Fruit fly (Drosophila melanogaster) whole organism, prepupa: ENCODE measurements around the gene CG8043.

ENCODE experiments used
- CG10631 ChIP-seq: fragments of 200-800 bp; sonication (Bioruptor generic); optimal IDR thresholded peaks from 2 replicates; lab custom pipeline; 2016; ENCODE audit warnings: missing biosample characterization, missing genetic modification characterization
- CG10669 ChIP-seq: fragments of 200-800 bp; sonication (Bioruptor generic); optimal IDR thresholded peaks from 3 replicates; lab custom pipeline; 2018; ENCODE audit warnings: missing biosample characterization, mild to moderate bottlenecking, missing genetic modification characterization, moderate library complexity
- CG11762 ChIP-seq: fragments of 200-800 bp; sonication (Bioruptor generic); optimal IDR thresholded peaks from 3 replicates; lab custom pipeline; 2016; ENCODE audit warnings: missing biosample characterization, missing genetic modification characterization; ENCODE audit not compliant: insufficient read depth
- CG11902 ChIP-seq: fragments of 200-800 bp; sonication (Bioruptor generic); optimal IDR thresholded peaks from 3 replicates; lab custom pipeline; 2016; ENCODE audit warnings: missing biosample characterization, missing genetic modification characterization
- CG15336 ChIP-seq: fragments of 200-800 bp; sonication (Bioruptor generic); IDR thresholded peaks from 2 replicates; pipeline ENCODE4 v1.3.6; 2022; ENCODE audit warnings: missing biosample characterization, missing genetic modification characterization
- CG1621 ChIP-seq: fragments of 200-800 bp; sonication (Bioruptor generic); optimal IDR thresholded peaks from 3 replicates; lab custom pipeline; 2018; ENCODE audit warnings: missing biosample characterization, mild to moderate bottlenecking, missing genetic modification characterization
- CG16779 ChIP-seq: fragments of 200-800 bp; sonication (Bioruptor generic); optimal IDR thresholded peaks from 3 replicates; lab custom pipeline; 2017; ENCODE audit warnings: missing biosample characterization, mild to moderate bottlenecking, missing genetic modification characterization
- CG3032 ChIP-seq: fragments of 200-800 bp; optimal IDR thresholded peaks from 2 replicates; lab custom pipeline; 2019; ENCODE audit warnings: missing biosample characterization, mild to moderate bottlenecking, missing genetic modification characterization, moderate library complexity
- CG32006 ChIP-seq: fragments of 200-800 bp; sonication (Bioruptor generic); optimal IDR thresholded peaks from 3 replicates; lab custom pipeline; 2017; ENCODE audit warnings: missing biosample characterization, mild to moderate bottlenecking, missing genetic modification characterization
- CG34406 ChIP-seq: fragments of 200-800 bp; sonication (Bioruptor generic); optimal IDR thresholded peaks from 3 replicates; lab custom pipeline; 2016; ENCODE audit warnings: missing biosample characterization, missing genetic modification characterization
- CG4318 ChIP-seq: fragments of 200-800 bp; sonication (Bioruptor generic); optimal IDR thresholded peaks from 3 replicates; lab custom pipeline; 2017; ENCODE audit warnings: missing biosample characterization, mild to moderate bottlenecking, missing genetic modification characterization
- CG6163 ChIP-seq: fragments of 200-800 bp; sonication (Bioruptor generic); IDR thresholded peaks from 3 replicates; pipeline ENCODE4 v1.3.6; 2022; ENCODE audit warnings: missing biosample characterization, missing genetic modification characterization
- CG6276 ChIP-seq: fragments of 200-800 bp; sonication (Bioruptor generic); optimal IDR thresholded peaks from 2 replicates; lab custom pipeline; 2017; ENCODE audit warnings: missing biosample characterization, mild to moderate bottlenecking, missing genetic modification characterization
- CG8119 ChIP-seq: fragments of 200-800 bp; sonication (Bioruptor generic); IDR thresholded peaks from 3 replicates; pipeline ENCODE4 v1.3.6; 2022; ENCODE audit warnings: missing biosample characterization, missing genetic modification characterization
- CG9139 ChIP-seq: fragments of 200-800 bp; sonication (Bioruptor generic); optimal IDR thresholded peaks from 3 replicates; lab custom pipeline; 2017; ENCODE audit warnings: missing biosample characterization, mild to moderate bottlenecking, missing genetic modification characterization
- Eip75B ChIP-seq: fragments of 200-800 bp; sonication (Bioruptor generic); optimal IDR thresholded peaks from 3 replicates; lab custom pipeline; 2016; ENCODE audit warnings: missing biosample characterization, missing genetic modification characterization
- Ets21C ChIP-seq: fragments of 200-800 bp; sonication (Bioruptor generic); optimal IDR thresholded peaks from 3 replicates; lab custom pipeline; 2016; ENCODE audit warnings: missing biosample characterization, missing genetic modification characterization
- Ets96B ChIP-seq: fragments of 200-800 bp; optimal IDR thresholded peaks from 2 replicates; lab custom pipeline; 2019; ENCODE audit warnings: missing biosample characterization, mild to moderate bottlenecking, missing genetic modification characterization, moderate library complexity
- Hr39 ChIP-seq: fragments of 200-800 bp; sonication (Bioruptor generic); optimal IDR thresholded peaks from 2 replicates; lab custom pipeline; 2016; ENCODE audit warnings: missing biosample characterization, missing genetic modification characterization
- Met ChIP-seq: fragments of 200-800 bp; sonication (Bioruptor generic); optimal IDR thresholded peaks from 3 replicates; lab custom pipeline; 2016; ENCODE audit warnings: missing biosample characterization, missing genetic modification characterization
- Smox ChIP-seq: fragments of 200-800 bp; sonication (Bioruptor generic); optimal IDR thresholded peaks from 3 replicates; lab custom pipeline; 2016; ENCODE audit warnings: missing biosample characterization, missing genetic modification characterization
- Sox14 ChIP-seq: fragments of 200-800 bp; sonication (Bioruptor generic); optimal IDR thresholded peaks from 3 replicates; lab custom pipeline; 2016; ENCODE audit warnings: missing biosample characterization, missing genetic modification characterization
- Sox15 ChIP-seq: fragments of 200-800 bp; sonication (Bioruptor generic); optimal IDR thresholded peaks from 3 replicates; lab custom pipeline; 2016; ENCODE audit warnings: missing biosample characterization, missing genetic modification characterization
- achi ChIP-seq: fragments of 200-800 bp; sonication (Bioruptor generic); optimal IDR thresholded peaks from 3 replicates; lab custom pipeline; 2016; ENCODE audit warnings: missing biosample characterization, missing genetic modification characterization
- acj6 ChIP-seq: fragments of 200-800 bp; sonication (Bioruptor generic); optimal IDR thresholded peaks from 3 replicates; lab custom pipeline; 2016; ENCODE audit warnings: missing biosample characterization, missing genetic modification characterization
- cyc ChIP-seq: fragments of 200-800 bp; sonication (Bioruptor generic); optimal IDR thresholded peaks from 3 replicates; lab custom pipeline; 2016; ENCODE audit warnings: missing biosample characterization, missing genetic modification characterization
- dsx ChIP-seq: fragments of 200-800 bp; optimal IDR thresholded peaks from 3 replicates; lab custom pipeline; 2019; ENCODE audit warnings: missing biosample characterization, mild to moderate bottlenecking, missing genetic modification characterization, moderate library complexity; ENCODE audit not compliant: poor library complexity, severe bottlenecking
- eg ChIP-seq: fragments of 200-800 bp; sonication (Bioruptor generic); IDR thresholded peaks from 3 replicates; pipeline ENCODE4 v1.3.6; 2022; ENCODE audit warnings: missing biosample characterization, missing genetic modification characterization
- esn ChIP-seq: fragments of 200-800 bp; sonication (Bioruptor generic); optimal IDR thresholded peaks from 2 replicates; lab custom pipeline; 2016; ENCODE audit warnings: missing biosample characterization, mild to moderate bottlenecking, missing genetic modification characterization, moderate library complexity
- fd59A ChIP-seq: fragments of 200-800 bp; sonication (Bioruptor generic); optimal IDR thresholded peaks from 2 replicates; lab custom pipeline; 2017; ENCODE audit warnings: missing biosample characterization, mild to moderate bottlenecking, missing genetic modification characterization, missing genetic modification reagents
- fd85E ChIP-seq: fragments of 200-800 bp; sonication (Bioruptor generic); optimal IDR thresholded peaks from 3 replicates; lab custom pipeline; 2016; ENCODE audit warnings: missing biosample characterization, missing genetic modification characterization
- lz ChIP-seq: fragments of 200-800 bp; sonication (Bioruptor generic); optimal IDR thresholded peaks from 3 replicates; lab custom pipeline; 2016; ENCODE audit warnings: missing biosample characterization, missing genetic modification characterization
- pdm3 ChIP-seq: fragments of 200-800 bp; sonication (Bioruptor generic); optimal IDR thresholded peaks from 3 replicates; lab custom pipeline; 2016; ENCODE audit warnings: missing biosample characterization, missing genetic modification characterization
- spab ChIP-seq: fragments of 200-800 bp; sonication (Bioruptor generic); optimal IDR thresholded peaks from 2 replicates; lab custom pipeline; 2017; ENCODE audit warnings: missing biosample characterization, mild to moderate bottlenecking, missing genetic modification characterization, missing genetic modification reagents
- svp ChIP-seq: fragments of 200-800 bp; sonication (Bioruptor generic); peaks from one replicate; lab custom pipeline; 2016; ENCODE audit warnings: missing biosample characterization, missing genetic modification characterization
- vri ChIP-seq: fragments of 200-800 bp; sonication (Bioruptor generic); optimal IDR thresholded peaks from 3 replicates; lab custom pipeline; 2016; ENCODE audit warnings: missing biosample characterization, mild to moderate bottlenecking, missing genetic modification characterization

CG8043 gene

DNA sequence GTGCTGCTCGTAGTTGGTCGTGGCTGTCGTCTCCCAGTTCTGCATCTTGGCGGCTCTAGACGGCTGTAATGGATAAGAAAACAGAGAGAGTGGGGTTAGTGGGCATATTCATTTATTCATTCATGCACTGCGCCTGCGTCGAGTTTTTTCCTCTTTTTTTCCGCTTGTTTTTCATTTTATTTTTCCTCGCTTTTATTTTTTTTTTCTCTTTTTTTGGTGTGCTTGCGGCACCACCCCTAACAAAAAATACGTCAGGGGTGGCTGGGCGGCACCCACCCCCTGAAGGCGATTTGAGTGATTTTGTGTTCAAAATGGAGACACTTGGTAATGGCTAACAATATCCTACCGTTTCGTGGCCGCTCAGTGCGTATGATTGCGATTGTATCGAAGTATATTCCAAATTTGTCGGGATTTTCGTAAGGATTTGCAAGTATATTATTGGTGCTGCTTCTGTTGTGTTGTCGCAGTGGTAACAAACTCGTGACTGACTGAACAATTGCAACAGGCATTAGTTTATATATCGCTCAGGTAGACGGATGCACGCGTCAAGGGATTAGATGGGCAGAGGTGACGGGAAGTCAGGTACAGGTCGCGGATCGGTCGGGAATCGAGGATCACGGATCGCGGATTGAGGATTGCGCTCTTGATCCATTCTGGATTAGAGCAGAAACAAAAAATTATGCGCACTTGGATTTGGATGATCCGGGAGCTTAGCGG is 17.6 kb downstream of the CG8043 start (continued):
- TF ChIP-seq Sox15 (GFP tag; lab: Kevin White, UChicago) (no peak), CG10669 (peak; percentile 81), CG10631 (GFP tag; lab: Kevin White, UChicago) (peak; percentile 47), Met (GFP tag; lab: Kevin White, UChicago) (peak; percentile 52), eg (GFP tag; lab: Robert Waterston, UW) (peak; percentile 99), Smox (GFP tag; lab: Kevin White, UChicago) (no peak), CG8119 (GFP tag; lab: Robert Waterston, UW) (peak; percentile 94), CG4318 (peak; percentile 19), lz (no peak), CG15336 (GFP tag; lab: Robert Waterston, UW) (peak; percentile 91), CG1621 (tag; lab: Kevin White, UChicago) (no peak), CG9139 (peak; percentile 95), svp (peak; percentile 37), fd59A (GFP tag; lab: Kevin White, UChicago) (peak; percentile 42)

DNA sequence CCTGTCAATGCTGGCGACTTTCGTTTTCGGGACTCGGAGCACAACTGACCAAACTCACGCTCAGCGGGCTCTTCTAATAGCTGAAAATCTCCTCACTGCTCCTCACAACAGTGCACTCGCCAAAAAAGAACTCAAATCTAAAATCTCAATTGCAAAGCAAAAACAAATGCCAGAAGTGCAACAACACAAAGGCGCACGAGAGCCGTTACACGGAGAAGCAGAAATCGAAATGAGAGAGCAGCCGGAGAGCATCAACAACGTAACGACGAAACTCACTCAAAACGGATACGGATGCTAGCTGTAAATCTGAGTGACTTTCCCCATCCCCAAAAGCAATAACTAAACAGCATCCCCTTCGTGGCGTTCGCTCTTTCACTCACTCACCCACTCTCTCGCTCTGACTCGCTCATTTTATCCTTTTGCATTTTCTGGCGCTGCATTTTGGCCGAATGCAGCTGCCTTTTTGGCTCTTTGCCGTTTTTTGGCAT is 21.1 kb downstream of the CG8043 start, which contains the start of gene hb:
Gene hb (minus strand): TSS at position 51 of the 488 bp plus-strand sequence.
- TF ChIP-seq CG10631 (GFP tag; lab: Kevin White, UChicago) (no peak), spab (GFP tag; lab: Kevin White, UChicago) (no peak), achi (GFP tag; lab: Kevin White, UChicago) (no peak), pdm3 (no peak)

DNA sequence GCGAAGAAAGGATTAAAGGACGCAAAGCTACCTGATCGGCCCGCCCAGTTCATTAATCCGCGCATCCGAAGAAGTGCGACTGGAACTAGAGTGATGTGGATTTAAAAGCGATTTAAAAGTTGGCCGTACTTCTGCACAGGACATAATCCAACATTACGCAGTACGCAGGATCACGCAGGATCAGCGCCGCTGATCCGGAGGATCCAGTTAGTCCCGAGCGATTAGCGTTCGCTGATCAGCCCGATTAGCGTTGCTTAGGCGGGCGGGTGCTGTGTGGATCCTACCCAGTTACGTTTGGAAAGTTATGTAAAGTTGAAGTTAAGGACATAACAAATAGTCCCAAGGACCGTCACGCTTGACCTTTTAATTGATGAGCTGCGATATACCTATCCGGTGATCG is 22.5 kb downstream of the CG8043 start:
- TF ChIP-seq CG34406 (GFP tag; lab: Kevin White, UChicago), result no peak
- no peak for TF ChIP-seq Sox14 (GFP tag; lab: Kevin White, UChicago)
- TF ChIP-seq vri (GFP tag; lab: Kevin White, UChicago), result no peak
- no peak for TF ChIP-seq CG6163 (GFP tag; lab: Robert Waterston, UW)
- TF ChIP-seq lz, result no peak
- TF ChIP-seq fd85E (GFP tag; lab: Kevin White, UChicago), result no peak
- TF ChIP-seq, all 60 proteins: peak for 0

DNA sequence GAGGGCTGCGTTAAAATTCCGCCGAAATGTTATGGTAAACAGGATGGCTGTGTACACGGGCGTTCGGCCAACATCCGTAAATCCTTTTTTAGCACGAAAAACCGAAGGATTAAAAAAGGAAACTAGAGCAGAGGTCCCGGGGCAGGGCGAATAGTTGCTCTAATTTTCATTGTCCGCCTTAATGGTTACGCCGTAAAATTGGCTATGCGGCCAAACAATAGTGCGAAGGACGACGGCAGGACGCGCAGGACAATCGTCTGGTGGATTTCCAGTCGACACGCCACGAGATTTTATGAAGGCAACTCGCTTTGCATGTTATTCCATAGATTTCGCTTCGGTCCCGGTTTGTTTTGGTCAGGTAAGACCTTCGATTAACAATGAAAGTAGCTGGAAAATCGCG is 23.9 kb downstream of the CG8043 start:
- TF ChIP-seq CG16779 (tag; lab: Kevin White, UChicago) (no peak), Smox (GFP tag; lab: Kevin White, UChicago) (no peak), CG4318 (no peak), Sox14 (GFP tag; lab: Kevin White, UChicago) (no peak), cyc (GFP tag; lab: Kevin White, UChicago) (no peak), CG11762 (GFP tag; lab: Kevin White, UChicago) (no peak), eg (GFP tag; lab: Robert Waterston, UW) (no peak), Ets96B (tag; lab: Kevin White, UChicago) (no peak), CG34406 (GFP tag; lab: Kevin White, UChicago) (no peak), CG10631 (GFP tag; lab: Kevin White, UChicago) (no peak), svp (no peak), CG32006 (GFP tag; lab: Kevin White, UChicago) (no peak), acj6 (GFP tag; lab: Kevin White, UChicago) (no peak), achi (GFP tag; lab: Kevin White, UChicago) (no peak)

DNA sequence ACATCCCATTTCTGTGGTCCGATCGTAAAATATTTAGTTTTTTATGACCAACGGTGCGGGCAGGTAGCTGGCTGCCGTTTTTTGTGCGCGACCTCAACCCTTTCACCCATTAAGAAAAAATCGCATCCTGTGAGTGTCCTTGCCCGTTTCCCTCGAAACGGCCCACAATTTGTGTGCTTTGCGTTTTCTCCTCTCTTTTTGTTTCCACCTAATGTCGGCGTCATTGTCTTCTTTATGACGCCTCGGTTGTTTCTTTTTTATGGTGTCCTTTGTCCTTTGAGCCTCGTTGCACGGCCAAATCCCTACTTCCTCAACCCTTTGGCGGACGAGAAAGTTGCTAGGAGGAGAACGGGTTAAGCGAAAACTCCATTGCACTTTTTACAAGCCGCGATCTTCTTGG is 24.5 kb downstream of the CG8043 start:
- TF ChIP-seq Ets21C (no peak), CG1621 (tag; lab: Kevin White, UChicago) (no peak), CG10631 (GFP tag; lab: Kevin White, UChicago) (no peak), Eip75B (GFP tag; lab: Kevin White, UChicago) (no peak), esn (no peak), CG6163 (GFP tag; lab: Robert Waterston, UW) (no peak), Ets96B (tag; lab: Kevin White, UChicago) (no peak), cyc (GFP tag; lab: Kevin White, UChicago) (no peak), Hr39 (GFP tag; lab: Kevin White, UChicago) (no peak), dsx (no peak), CG6276 (GFP tag; lab: Kevin White, UChicago) (no peak), eg (GFP tag; lab: Robert Waterston, UW) (no peak), CG11902 (GFP tag; lab: Kevin White, UChicago) (no peak), CG16779 (tag; lab: Kevin White, UChicago) (no peak), CG3032 (tag; lab: Kevin White, UChicago) (no peak)
- TF ChIP-seq, all 60 proteins: peak for 0
